Worm (Caenorhabditis elegans) whole organism, L1 larva: Measurements from ENCODE around the gene ZC155.2.

Experiments
- ama-1 ChIP-seq: fragments of 150-350 bp; optimal IDR thresholded peaks from 2 replicates; lab custom pipeline; 2014
- blmp-1 ChIP-seq: fragments of 150-350 bp; optimal IDR thresholded peaks from 2 replicates; lab custom pipeline; 2014; ENCODE audit warnings: missing biosample characterization, missing genetic modification characterization
- ceh-63 ChIP-seq: fragments of 200-800 bp; sonication (Bioruptor generic); optimal IDR thresholded peaks from 2 replicates; lab custom pipeline; 2018; ENCODE audit warnings: mild to moderate bottlenecking, missing genetic modification characterization, missing compliant biosample characterization
- ceh-8 ChIP-seq: fragments of 200-800 bp; sonication (Bioruptor generic); optimal IDR thresholded peaks from 2 replicates; lab custom pipeline; 2018; ENCODE audit warnings: mild to moderate bottlenecking, missing genetic modification characterization, moderate library complexity, missing compliant biosample characterization
- ceh-82 ChIP-seq, 3 experiments: fragments of 150-350 bp in 1 of 3; sonication (generic microtip) in 2 of 3; optimal IDR thresholded peaks; 2 replicates each; lab custom pipeline; 2014 to 2017; ENCODE audit warnings: missing biosample characterization in 3 of 3, missing genetic modification characterization in 3 of 3
- dpl-1 ChIP-seq, 3 experiments: fragments of 150-350 bp in 2 of 3; sonication (generic microtip) in 1 of 3; optimal IDR thresholded peaks; 2 replicates each; lab custom pipeline; 2014 to 2017; ENCODE audit warnings: missing biosample characterization in 3 of 3, missing genetic modification characterization in 3 of 3, missing genetic modification reagents in 3 of 3
- dsc-1 ChIP-seq: sonication (generic microtip); optimal IDR thresholded peaks from 2 replicates; lab custom pipeline; 2016; ENCODE audit warnings: mild to moderate bottlenecking, missing genetic modification characterization, missing compliant biosample characterization
- efl-1 ChIP-seq, 4 experiments: fragments of 150-350 bp; optimal IDR thresholded peaks in 3 of 4; peaks in 1 of 4; 1 replicate in 1 of 4; 2 replicates in 3 of 4; lab custom pipeline; 2014; ENCODE audit warnings: missing biosample characterization in 2 of 4, missing genetic modification characterization in 2 of 4, missing genetic modification reagents in 2 of 4
- egl-13 ChIP-seq: sonication (generic microtip); optimal IDR thresholded peaks from 2 replicates; lab custom pipeline; 2016; ENCODE audit warnings: missing genotype, missing genetic modification reagents, missing genetic modification characterization, missing compliant biosample characterization
- fkh-10 ChIP-seq: sonication (generic microtip); optimal IDR thresholded peaks from 2 replicates; lab custom pipeline; 2017; ENCODE audit warnings: missing biosample characterization, missing genetic modification reagents, missing genetic modification characterization
- fkh-8 ChIP-seq: sonication (generic microtip); optimal IDR thresholded peaks from 2 replicates; lab custom pipeline; 2016; ENCODE audit warnings: mild to moderate bottlenecking, missing genetic modification characterization, missing compliant biosample characterization
- fos-1 ChIP-seq: fragments of 150-350 bp; optimal IDR thresholded peaks from 2 replicates; lab custom pipeline; 2014; ENCODE audit warnings: missing biosample characterization, missing genetic modification characterization
- grh-1 ChIP-seq: fragments of 200-800 bp; sonication (Bioruptor generic); IDR thresholded peaks from 2 replicates; pipeline ENCODE4 v1.3.6; 2022; ENCODE audit warnings: missing genetic modification reagents, missing genetic modification characterization, missing compliant biosample characterization
- hlh-17 ChIP-seq: fragments of 200-800 bp; sonication (Bioruptor generic); optimal IDR thresholded peaks from 2 replicates; lab custom pipeline; 2018; ENCODE audit warnings: missing genetic modification characterization, mild to moderate bottlenecking, missing compliant biosample characterization, moderate library complexity, borderline replicate concordance
- hpl-2 ChIP-seq: fragments of 150-350 bp; optimal IDR thresholded peaks from 2 replicates; lab custom pipeline; 2014; ENCODE audit warnings: missing biosample characterization, missing genetic modification reagents, missing genetic modification characterization
- irx-1 ChIP-seq: sonication (generic microtip); optimal IDR thresholded peaks from 2 replicates; lab custom pipeline; 2016; ENCODE audit warnings: missing genetic modification characterization, missing compliant biosample characterization
- lin-13 ChIP-seq: fragments of 150-350 bp; optimal IDR thresholded peaks from 2 replicates; lab custom pipeline; 2014; ENCODE audit warnings: missing biosample characterization, missing genetic modification reagents, missing genetic modification characterization
- lin-14 ChIP-seq: fragments of 200-800 bp; sonication (Bioruptor generic); optimal IDR thresholded peaks from 2 replicates; lab custom pipeline; 2018; ENCODE audit warnings: mild to moderate bottlenecking, missing genetic modification characterization, moderate library complexity, missing compliant biosample characterization
- lin-15B ChIP-seq: fragments of 150-350 bp; sonication (generic microtip); optimal IDR thresholded peaks from 3 replicates; lab custom pipeline; 2014; ENCODE audit warnings: missing biosample characterization, missing genetic modification characterization
- lin-35 ChIP-seq, 2 experiments: fragments of 150-350 bp; optimal IDR thresholded peaks; 2 replicates each; lab custom pipeline; 2014; ENCODE audit warnings: missing biosample characterization in 2 of 2, missing genetic modification characterization in 2 of 2, missing genetic modification reagents in 2 of 2
- lin-39 ChIP-seq: fragments of 150-350 bp; optimal IDR thresholded peaks from 2 replicates; lab custom pipeline; 2014; ENCODE audit warnings: missing biosample characterization, missing genetic modification reagents, missing genetic modification characterization
- lsy-2 ChIP-seq, 2 experiments: fragments of 150-350 bp; optimal IDR thresholded peaks; 2 replicates each; lab custom pipeline; 2014; ENCODE audit warnings: missing biosample characterization in 2 of 2, missing genetic modification characterization in 2 of 2
- nhr-11 ChIP-seq: fragments of 150-350 bp; optimal IDR thresholded peaks from 2 replicates; lab custom pipeline; 2014; ENCODE audit warnings: missing biosample characterization, missing genetic modification characterization
- nhr-20 ChIP-seq: sonication (generic microtip); optimal IDR thresholded peaks from 2 replicates; lab custom pipeline; 2016; ENCODE audit warnings: mild to moderate bottlenecking, missing genetic modification characterization, missing compliant biosample characterization
- nhr-237 ChIP-seq: fragments of 150-350 bp; optimal IDR thresholded peaks from 2 replicates; lab custom pipeline; 2014; ENCODE audit warnings: missing biosample characterization, missing genetic modification characterization
- nhr-28 ChIP-seq: fragments of 150-350 bp; optimal IDR thresholded peaks from 2 replicates; lab custom pipeline; 2014; ENCODE audit warnings: missing biosample characterization, missing genetic modification characterization
- nhr-71 ChIP-seq: sonication (generic microtip); optimal IDR thresholded peaks from 2 replicates; lab custom pipeline; 2016; ENCODE audit warnings: mild to moderate bottlenecking, missing genetic modification characterization, moderate library complexity, missing compliant biosample characterization
- nhr-76 ChIP-seq: sonication (generic microtip); optimal IDR thresholded peaks from 2 replicates; lab custom pipeline; 2017; ENCODE audit warnings: missing biosample characterization, missing genetic modification characterization
- nhr-77 ChIP-seq: fragments of 150-350 bp; optimal IDR thresholded peaks from 2 replicates; lab custom pipeline; 2014; ENCODE audit warnings: missing biosample characterization, missing genetic modification characterization
- nhr-84 ChIP-seq: sonication (generic microtip); optimal IDR thresholded peaks from 2 replicates; lab custom pipeline; 2017; ENCODE audit warnings: missing biosample characterization, missing genetic modification characterization
- nhr-85 ChIP-seq: sonication (generic microtip); peaks from one replicate; lab custom pipeline; 2016; ENCODE audit warnings: missing genetic modification characterization, inconsistent platforms, missing compliant biosample characterization
- pqm-1 ChIP-seq: sonication (generic microtip); optimal IDR thresholded peaks from 3 replicates; lab custom pipeline; 2017; ENCODE audit warnings: missing biosample characterization, missing genetic modification characterization
- rnt-1 ChIP-seq: sonication (generic microtip); optimal IDR thresholded peaks from 2 replicates; lab custom pipeline; 2016; ENCODE audit warnings: mild to moderate bottlenecking, missing genetic modification characterization, moderate library complexity, missing compliant biosample characterization
- skn-1 ChIP-seq: fragments of 150-350 bp; optimal IDR thresholded peaks from 2 replicates; lab custom pipeline; 2014; ENCODE audit warnings: missing biosample characterization, missing genetic modification characterization
- snpc-4 ChIP-seq: fragments of 150-350 bp; optimal IDR thresholded peaks from 2 replicates; lab custom pipeline; 2014; ENCODE audit warnings: missing biosample characterization, missing genetic modification characterization
- snu-23 ChIP-seq: sonication (generic microtip); optimal IDR thresholded peaks from 2 replicates; lab custom pipeline; 2016; ENCODE audit warnings: missing genetic modification characterization, missing compliant biosample characterization
- swsn-7 ChIP-seq: sonication (generic microtip); optimal IDR thresholded peaks from 2 replicates; lab custom pipeline; 2016; ENCODE audit warnings: missing genetic modification characterization, missing compliant biosample characterization
- tbx-2 ChIP-seq: sonication (generic microtip); optimal IDR thresholded peaks from 2 replicates; lab custom pipeline; 2016; ENCODE audit warnings: missing genetic modification characterization, missing compliant biosample characterization
- unc-62 ChIP-seq: fragments of 150-350 bp; optimal IDR thresholded peaks from 2 replicates; lab custom pipeline; 2014; ENCODE audit warnings: missing biosample characterization, missing genetic modification reagents, missing genetic modification characterization
- unc-86 ChIP-seq: sonication (generic microtip); optimal IDR thresholded peaks from 2 replicates; lab custom pipeline; 2016; ENCODE audit warnings: missing genetic modification characterization, missing compliant biosample characterization
- vab-15 ChIP-seq: sonication (generic microtip); optimal IDR thresholded peaks from 2 replicates; lab custom pipeline; 2017; ENCODE audit warnings: missing genotype, mild to moderate bottlenecking, missing genetic modification characterization, missing compliant biosample characterization
- xbp-1 ChIP-seq: sonication (generic microtip); optimal IDR thresholded peaks from 2 replicates; lab custom pipeline; 2016; ENCODE audit warnings: missing genetic modification characterization, missing compliant biosample characterization
- zag-1 ChIP-seq: fragments of 150-350 bp; optimal IDR thresholded peaks from 2 replicates; lab custom pipeline; 2014; ENCODE audit warnings: missing biosample characterization, missing genetic modification characterization
- zip-4 ChIP-seq: fragments of 200-800 bp; sonication (Bioruptor generic); optimal IDR thresholded peaks from 2 replicates; lab custom pipeline; 2018; ENCODE audit warnings: mild to moderate bottlenecking, missing genetic modification characterization, moderate library complexity, missing compliant biosample characterization
- ztf-11 ChIP-seq, 2 experiments: sonication (generic microtip); optimal IDR thresholded peaks; 2 replicates each; lab custom pipeline; 2016 to 2017; ENCODE audit warnings: missing genetic modification characterization in 2 of 2, missing biosample characterization in 1 of 2, missing compliant biosample characterization in 1 of 2
- ztf-4 ChIP-seq: fragments of 150-350 bp; optimal IDR thresholded peaks from 2 replicates; lab custom pipeline; 2014; ENCODE audit warnings: missing biosample characterization, missing genetic modification characterization

The ZC155.2 gene

DNA sequence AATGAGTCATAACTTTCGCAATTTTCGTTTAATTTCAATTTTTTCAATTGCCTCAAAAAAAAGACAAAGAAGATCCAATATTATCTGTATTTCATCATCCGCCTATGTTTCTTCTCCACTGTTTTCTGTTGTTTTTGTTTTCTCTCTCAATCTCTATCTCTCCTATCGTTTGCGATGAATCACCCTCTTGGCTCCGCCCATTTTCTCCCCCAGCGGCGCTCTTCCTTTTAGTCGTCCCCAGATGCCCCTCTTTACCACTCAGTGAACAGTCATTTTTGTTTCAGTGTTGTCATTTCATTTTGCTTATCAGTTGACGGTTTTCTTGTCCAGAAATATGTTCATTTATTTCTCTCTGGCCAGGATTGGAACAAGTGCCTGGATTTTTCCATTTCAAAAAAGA, 6.1 kb downstream of the ZC155.2 start:
- TF ChIP-seq lin-14 (GFP tag; lab: Kevin White, UChicago) (peak; percentile 37), ceh-82 (tag; optimal IDR thresholded peaks at IDR 0.05; lab: Kevin White, UChicago) (peak in 1 of 3 experiments; percentile 27), lin-15B (no peak), snu-23 (GFP tag; lab: Kevin White, UChicago) (peak; percentile 6), blmp-1 (tag; lab: Kevin White, UChicago) (peak; percentile 35), skn-1 (tag; lab: Kevin White, UChicago) (peak; percentile 11), fos-1 (tag; lab: Kevin White, UChicago) (peak; percentile 81), grh-1 (GFP tag; lab: Robert Waterston, UW) (no peak), nhr-28 (no peak), fkh-10 (GFP tag; lab: Kevin White, UChicago) (no peak), nhr-71 (tag; lab: Kevin White, UChicago) (no peak)

DNA sequence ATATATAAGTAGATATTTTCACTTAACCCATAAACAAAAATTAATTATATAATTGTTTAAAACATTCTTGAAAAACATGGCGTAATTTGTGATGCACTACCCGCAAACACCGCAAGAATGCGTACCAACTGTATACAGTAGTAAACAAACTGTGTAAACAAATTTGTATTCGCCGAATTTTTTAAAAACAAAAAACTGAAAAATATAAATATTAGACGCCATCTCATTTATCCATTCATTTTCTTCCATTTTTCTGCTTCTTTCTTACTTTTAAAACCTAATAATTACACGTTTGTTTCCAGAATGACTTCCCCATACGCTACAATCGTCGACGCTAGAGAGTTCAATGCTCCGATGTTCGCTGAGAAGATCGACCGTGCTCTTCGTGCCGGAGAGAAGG, 6.5 kb downstream of the ZC155.2 start, which contains the start of gene nex-1:
Gene nex-1 (plus strand): TSS at position 301 of the 400 bp plus-strand sequence.
- TF ChIP-seq nhr-85 (tag; lab: Kevin White, UChicago) = peak; percentile 50
- no peak for TF ChIP-seq pqm-1 (tag; lab: Kevin White, UChicago)
- no peak for TF ChIP-seq rnt-1
- TF ChIP-seq vab-15 (tag; lab: Kevin White, UChicago) = no peak
- TF ChIP-seq lsy-2 (tag; optimal IDR thresholded peaks at IDR 0.05; lab: Kevin White, UChicago) = peak in 1 of 2 experiments; percentile 7

DNA sequence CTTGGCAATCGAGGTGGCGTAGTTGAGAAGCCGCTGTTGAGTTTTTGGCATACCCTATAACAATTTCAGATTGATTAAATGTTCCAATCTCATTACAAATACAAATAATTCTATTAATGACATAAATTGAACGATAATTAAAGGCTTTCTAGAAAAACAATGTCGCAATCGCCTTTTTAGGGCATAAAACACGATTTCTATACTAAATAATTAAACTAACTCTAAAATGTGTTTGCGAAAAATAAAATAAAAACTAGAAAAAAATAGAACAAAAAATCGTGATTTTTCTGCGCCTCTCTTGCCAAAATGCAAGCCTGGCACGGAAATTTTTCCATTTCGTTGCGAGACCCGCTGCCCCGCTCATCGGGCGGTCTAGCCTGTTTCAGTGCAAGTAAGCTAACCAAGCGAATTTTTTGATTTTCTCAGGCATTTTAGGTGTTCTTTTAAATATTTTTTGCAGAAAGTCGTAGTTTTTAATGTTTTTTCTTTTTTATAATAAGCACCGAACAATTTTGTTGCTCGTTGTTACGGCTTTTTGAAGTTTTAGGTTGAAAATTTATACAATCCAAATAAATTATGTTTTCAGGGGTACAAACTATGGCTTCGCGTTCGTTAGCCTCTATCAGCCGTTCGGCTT, 9.2 kb downstream of the ZC155.2 start, which contains the start of the genes C34E10.12, C34E10.10 and atp-2:
Gene C34E10.12 (minus strand): TSS at position 51 of the 637 bp plus-strand sequence.
Gene C34E10.10 (minus strand): TSS at position 54 of the 637 bp plus-strand sequence.
Gene atp-2 (plus strand): TSS at position 587 of the 637 bp plus-strand sequence.
- TF ChIP-seq hlh-17 = no peak
- TF ChIP-seq ztf-11 (tag; optimal IDR thresholded peaks at IDR 0.05; lab: Kevin White, UChicago) = peak in 1 of 2 experiments; percentile 52
- TF ChIP-seq egl-13 (tag; lab: Kevin White, UChicago) = peak; percentile 68
- peak; percentile 84 for TF ChIP-seq lin-13 (GFP tag; lab: Kevin White, UChicago)
- peak; percentile 59 for TF ChIP-seq ceh-8
- TF ChIP-seq xbp-1 (tag; lab: Kevin White, UChicago) = peak; percentile 88
- peak; percentile 85 for TF ChIP-seq fkh-8 (tag; lab: Kevin White, UChicago)
- TF ChIP-seq unc-86 (tag; lab: Kevin White, UChicago) = peak; percentile 84
- TF ChIP-seq swsn-7 (tag; lab: Kevin White, UChicago) = peak; percentile 88
- TF ChIP-seq lin-39 (tag; lab: Kevin White, UChicago) = peak; percentile 2
- no peak for TF ChIP-seq ztf-4 (tag; lab: Kevin White, UChicago)
- peak; percentile 64 for TF ChIP-seq irx-1 (tag; lab: Kevin White, UChicago)
- TF ChIP-seq hpl-2 = peak; percentile 81
- TF ChIP-seq nhr-85 (tag; lab: Kevin White, UChicago) = peak; percentile 93
- TF ChIP-seq pqm-1 (tag; lab: Kevin White, UChicago) = no peak
- peak; percentile 94 for TF ChIP-seq nhr-20 (tag; lab: Kevin White, UChicago)
- peak; percentile 72 for TF ChIP-seq dsc-1 (tag; lab: Kevin White, UChicago)
- no peak for TF ChIP-seq nhr-28
- peak; percentile 27 for TF ChIP-seq nhr-11 (tag; lab: Kevin White, UChicago)
- TF ChIP-seq zag-1 (tag; lab: Kevin White, UChicago) = no peak
- TF ChIP-seq nhr-76 (tag; lab: Kevin White, UChicago) = no peak
- no peak for TF ChIP-seq nhr-84 (tag; lab: Kevin White, UChicago)
- TF ChIP-seq tbx-2 (tag; lab: Kevin White, UChicago) = peak; percentile 79
- TF ChIP-seq snpc-4 (tag; lab: Kevin White, UChicago) = peak; percentile 46
- no peak for TF ChIP-seq vab-15 (tag; lab: Kevin White, UChicago)
- TF ChIP-seq grh-1 (GFP tag; lab: Robert Waterston, UW) = peak; percentile 52; the same call in 1 of the 2 replicates
- no peak for TF ChIP-seq ceh-63
- peak; percentile 90 for TF ChIP-seq rnt-1
- peak; percentile 79 to 85 (median 82) for TF ChIP-seq dpl-1 (GFP tag; optimal IDR thresholded peaks at IDR 0.05; lab: Kevin White, UChicago)
- no peak for TF ChIP-seq unc-62
- TF ChIP-seq ceh-82 (tag; optimal IDR thresholded peaks at IDR 0.05; lab: Kevin White, UChicago) = peak; percentile 70 to 95 (median 73)
- TF ChIP-seq nhr-77 = peak; percentile 82
- TF ChIP-seq zip-4 = peak; percentile 40
- peak; percentile 96 for TF ChIP-seq skn-1 (tag; lab: Kevin White, UChicago)
- peak; percentile 90 for TF ChIP-seq lin-14 (GFP tag; lab: Kevin White, UChicago)
- TF ChIP-seq nhr-237 (tag; lab: Kevin White, UChicago) = peak; percentile 67
- TF ChIP-seq nhr-71 (tag; lab: Kevin White, UChicago) = peak; percentile 93
- TF ChIP-seq lin-35 (GFP tag; optimal IDR thresholded peaks at IDR 0.05; lab: Kevin White, UChicago) = peak; percentile 86 to 90
- no peak for TF ChIP-seq ama-1 (lab: Kevin White, UChicago)
- TF ChIP-seq efl-1 (optimal IDR thresholded peaks at IDR 0.05; lab: Kevin White, UChicago) = peak; percentile 86 to 88
- TF ChIP-seq efl-1 (GFP tag; optimal IDR thresholded peaks at IDR 0.05 in 1 of 2; lab: Kevin White, UChicago) = peak; percentile 79 to 97
